Fruit fly (Drosophila melanogaster): ENCODE data around the gene CG31517.
A peak's percentile ranks its signal among the peaks of the same experiment; 100 is the strongest.

The CG31517 gene

DNA sequence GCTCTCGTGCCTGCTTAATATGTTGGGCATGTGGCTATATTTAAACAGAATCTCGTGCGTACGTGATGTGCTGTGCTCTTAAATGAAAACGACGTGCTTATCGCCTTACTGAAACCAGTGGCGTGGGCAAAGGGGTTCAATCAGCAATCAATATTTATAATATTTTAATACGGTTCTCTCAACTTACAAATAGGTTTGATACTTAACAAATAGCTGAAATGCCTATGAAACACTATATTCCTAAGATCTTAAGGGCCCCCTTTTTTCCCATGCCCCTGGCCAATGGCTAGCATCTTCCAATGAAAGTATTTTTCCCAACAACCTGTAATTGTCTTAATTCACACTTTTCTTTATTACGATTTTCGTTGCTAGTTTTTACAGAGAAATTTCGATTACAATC, 32.6 kb upstream of the CG31517 start (continued):
- TF ChIP-seq luna (GFP tag; optimal IDR thresholded peaks at IDR 0.05), result no peak
- no peak for TF ChIP-seq CG7928 (GFP tag; optimal IDR thresholded peaks at IDR 0.05)
- TF ChIP-seq gt (GFP tag; IDR thresholded peaks at IDR 0.05), result peak; percentile 45; the same call in 1 of the 2 replicates
- TF ChIP-seq Abd-B (GFP tag; optimal IDR thresholded peaks at IDR 0.05), result peak; percentile 72
- TF ChIP-seq Stat92E (GFP tag; optimal IDR thresholded peaks at IDR 0.05), result peak in 1 of 3 experiments; percentile 91
- peak; percentile 30 for TF ChIP-seq salm (tag; optimal IDR thresholded peaks at IDR 0.05)
- peak; percentile 73 for TF ChIP-seq az2 (GFP tag; optimal IDR thresholded peaks at IDR 0.05)
- TF ChIP-seq repo (GFP tag; optimal IDR thresholded peaks at IDR 0.05), result peak; percentile 21
- peak; percentile 75 for TF ChIP-seq grau (tag; optimal IDR thresholded peaks at IDR 0.05)
- no peak for TF ChIP-seq CTCF (GFP tag; optimal IDR thresholded peaks at IDR 0.05)
- peak; percentile 62 for TF ChIP-seq CG12155 (GFP tag; optimal IDR thresholded peaks at IDR 0.05)
- TF ChIP-seq gce (GFP tag; IDR thresholded peaks at IDR 0.05), result no peak
- TF ChIP-seq CG1647 (GFP tag; optimal IDR thresholded peaks at IDR 0.05), result peak; percentile 29
- peak; percentile 60 for TF ChIP-seq CG6272 (GFP tag; IDR thresholded peaks at IDR 0.05)
- TF ChIP-seq CG3838 (GFP tag; optimal IDR thresholded peaks at IDR 0.05), result peak; percentile 15
- peak; percentile 48 for TF ChIP-seq MBD-R2 (GFP tag; IDR thresholded peaks at IDR 0.05)
- peak; percentile 75 for TF ChIP-seq Ada2b (GFP tag; IDR thresholded peaks at IDR 0.05)
- peak; percentile 1 for TF ChIP-seq CG31388 (GFP tag; optimal IDR thresholded peaks at IDR 0.05)
- no peak for TF ChIP-seq CG3995 (GFP tag; optimal IDR thresholded peaks at IDR 0.05)
- no peak for TF ChIP-seq corto (GFP tag; optimal IDR thresholded peaks at IDR 0.05)
- peak; percentile 57 for TF ChIP-seq slou (GFP tag; optimal IDR thresholded peaks at IDR 0.05)
- peak; percentile 59; the same call in 1 of the 2 replicates for TF ChIP-seq gsb (GFP tag; IDR thresholded peaks at IDR 0.05)
- peak; percentile 70 for TF ChIP-seq CG5245 (GFP tag; optimal IDR thresholded peaks at IDR 0.05)
- TF ChIP-seq Dek (tag; optimal IDR thresholded peaks at IDR 0.05), result peak; percentile 27
- peak; percentile 56 for TF ChIP-seq Sox100B (GFP tag; optimal IDR thresholded peaks at IDR 0.05)
- TF ChIP-seq Lhr (GFP tag; optimal IDR thresholded peaks at IDR 0.05), result peak; percentile 29
- peak; percentile 82 for TF ChIP-seq unpg (GFP tag; optimal IDR thresholded peaks at IDR 0.05)
- no peak for TF ChIP-seq Hey (tag; optimal IDR thresholded peaks at IDR 0.05)
- peak; percentile 71 for TF ChIP-seq lilli (GFP tag; optimal IDR thresholded peaks at IDR 0.05)
- TF ChIP-seq mld (GFP tag; IDR thresholded peaks at IDR 0.05; ENCODE audit: partially characterized antibody), result no peak
- TF ChIP-seq Rfx (GFP tag; IDR thresholded peaks at IDR 0.05), result peak; percentile 90
- TF ChIP-seq CG8478 (optimal IDR thresholded peaks at IDR 0.05), result no peak
- TF ChIP-seq CG8359 (GFP tag; optimal IDR thresholded peaks at IDR 0.05; ENCODE audit: borderline replicate concordance), result peak; percentile 23
- TF ChIP-seq z (GFP tag; IDR thresholded peaks at IDR 0.05), result 0 out of 3 replicates have a peak, but pooled peaks have one; percentile 45
- TF ChIP-seq D19B (GFP tag; optimal IDR thresholded peaks at IDR 0.05), result no peak
- peak; percentile 70; the same call in 2 of the 3 replicates for TF ChIP-seq ken (GFP tag; IDR thresholded peaks at IDR 0.05)
- peak; percentile 64; the same call in 1 of the 2 replicates for TF ChIP-seq CG14441 (GFP tag; IDR thresholded peaks at IDR 0.05)
- TF ChIP-seq H2.0 (GFP tag; IDR thresholded peaks at IDR 0.05), result peak; percentile 71
- TF ChIP-seq CG10431 (GFP tag; optimal IDR thresholded peaks at IDR 0.05), result no peak
- TF ChIP-seq phol (tag; optimal IDR thresholded peaks at IDR 0.05), result peak; percentile 80
- TF ChIP-seq Atf-2 (GFP tag; optimal IDR thresholded peaks at IDR 0.05), result no peak
- peak; percentile 14 for TF ChIP-seq lbe (GFP tag; optimal IDR thresholded peaks at IDR 0.05)
- no peak for TF ChIP-seq prd (optimal IDR thresholded peaks at IDR 0.05)
- peak; percentile 94 for TF ChIP-seq prd (GFP tag; IDR thresholded peaks at IDR 0.05)
- no peak for TF ChIP-seq zen2 (GFP tag; IDR thresholded peaks at IDR 0.05; ENCODE audit: partially characterized antibody)
- TF ChIP-seq Nf-YC (tag; optimal IDR thresholded peaks at IDR 0.05), result no peak
- peak; percentile 13 for TF ChIP-seq CG13296 (GFP tag; optimal IDR thresholded peaks at IDR 0.05)
- TF ChIP-seq kah (GFP tag; optimal IDR thresholded peaks at IDR 0.05), result peak; percentile 6
- TF ChIP-seq CG1602 (GFP tag; optimal IDR thresholded peaks at IDR 0.05), result peak; percentile 69
- TF ChIP-seq br (optimal IDR thresholded peaks at IDR 0.05), result no peak
- peak; percentile 85 for TF ChIP-seq dysf (GFP tag; IDR thresholded peaks at IDR 0.05)
- peak; percentile 24 for TF ChIP-seq CG10654 (GFP tag; optimal IDR thresholded peaks at IDR 0.05)
- peak; percentile 69 for TF ChIP-seq nom (GFP tag; optimal IDR thresholded peaks at IDR 0.05)

Measured in whole organism, embryonic.